Fruit fly (Drosophila melanogaster) whole organism, embryonic: ENCODE measurements around the gene Dis3l2.
A peak's percentile ranks its signal among the peaks of the same experiment; 100 is the strongest.

ENCODE experiments used
- Bdp1 ChIP-seq: fragments of 200-800 bp; sonication (Bioruptor generic); optimal IDR thresholded peaks from 3 replicates; lab custom pipeline; 2016; ENCODE audit warnings: missing biosample characterization, missing genetic modification characterization
- Blimp-1 ChIP-seq: fragments of 200-800 bp; sonication (Bioruptor generic); optimal IDR thresholded peaks from 3 replicates; lab custom pipeline; 2018; ENCODE audit warnings: missing biosample characterization, missing genetic modification characterization, mild to moderate bottlenecking, moderate library complexity, missing genetic modification reagents
- CG10267 ChIP-seq: fragments of 200-800 bp; sonication (Bioruptor generic); optimal IDR thresholded peaks from 2 replicates; lab custom pipeline; 2018; ENCODE audit warnings: missing biosample characterization, mild to moderate bottlenecking, missing genetic modification characterization, moderate library complexity
- CG10431 ChIP-seq: fragments of 200-800 bp; sonication (Bioruptor generic); optimal IDR thresholded peaks from 3 replicates; lab custom pipeline; 2018; ENCODE audit warnings: missing biosample characterization, mild to moderate bottlenecking, missing genetic modification characterization
- CG10543 ChIP-seq: fragments of 200-800 bp; sonication (Bioruptor generic); optimal IDR thresholded peaks from 3 replicates; lab custom pipeline; 2017; ENCODE audit warnings: missing biosample characterization, mild to moderate bottlenecking, missing genetic modification characterization, moderate library complexity
- CG12155 ChIP-seq: fragments of 200-800 bp; sonication (Bioruptor generic); optimal IDR thresholded peaks from 3 replicates; lab custom pipeline; 2016; ENCODE audit warnings: missing biosample characterization, missing genetic modification characterization
- CG15514 ChIP-seq: fragments of 200-800 bp; sonication (Bioruptor generic); optimal IDR thresholded peaks from 3 replicates; lab custom pipeline; 2017; ENCODE audit warnings: missing biosample characterization, missing genetic modification characterization, mild to moderate bottlenecking, moderate library complexity, missing genetic modification reagents
- CG16779 ChIP-seq: fragments of 200-800 bp; sonication (Bioruptor generic); IDR thresholded peaks from 2 replicates; pipeline ENCODE4 v1.3.6; 2022; ENCODE audit warnings: missing biosample characterization, missing genetic modification characterization
- CG17802 ChIP-seq: fragments of 200-800 bp; sonication (Bioruptor generic); optimal IDR thresholded peaks from 2 replicates; lab custom pipeline; 2018; ENCODE audit warnings: missing biosample characterization, mild to moderate bottlenecking, missing genetic modification characterization, moderate library complexity
- CG2875 ChIP-seq: fragments of 200-800 bp; sonication (Bioruptor generic); optimal IDR thresholded peaks from 2 replicates; lab custom pipeline; 2017; ENCODE audit warnings: missing biosample characterization, mild to moderate bottlenecking, missing genetic modification characterization, missing genetic modification reagents
- CG30403 ChIP-seq: fragments of 200-800 bp; sonication (Bioruptor generic); optimal IDR thresholded peaks from 3 replicates; lab custom pipeline; 2016; ENCODE audit warnings: missing biosample characterization, missing genetic modification characterization
- CG42726 ChIP-seq: fragments of 200-800 bp; sonication (Bioruptor generic); IDR thresholded peaks from 2 replicates; pipeline ENCODE4 v1.3.6; 2022; ENCODE audit warnings: missing biosample characterization, missing genetic modification characterization; ENCODE audit not compliant: partially characterized antibody
- CG7357 ChIP-seq: fragments of 200-800 bp; sonication (Bioruptor generic); IDR thresholded peaks from 3 replicates; pipeline ENCODE4 v1.3.6; 2022; ENCODE audit warnings: missing biosample characterization, missing genetic modification characterization
- CG7963 ChIP-seq: fragments of 200-800 bp; sonication (Bioruptor generic); IDR thresholded peaks from 3 replicates; pipeline ENCODE4 v1.3.6; 2022; ENCODE audit warnings: missing biosample characterization, missing genetic modification characterization; ENCODE audit not compliant: partially characterized antibody
- CG8290 ChIP-seq, 3 experiments: fragments of 200-800 bp; sonication (Bioruptor generic); optimal IDR thresholded peaks; 2 replicates each; lab custom pipeline; 2016 to 2019; ENCODE audit warnings: missing biosample characterization in 3 of 3, missing genetic modification characterization in 3 of 3, mild to moderate bottlenecking in 2 of 3, moderate library complexity in 1 of 3
- D ChIP-seq, 2 experiments: fragments of 200-800 bp in 1 of 2; fragments of >200 bp in 1 of 2; sonication (Bioruptor generic) in 1 of 2; optimal IDR thresholded peaks; 2 replicates in 1 of 2; 3 replicates in 1 of 2; lab custom pipeline; 2017; ENCODE audit warnings: mild to moderate bottlenecking in 1 of 2, missing biosample characterization in 1 of 2, missing genetic modification characterization in 1 of 2, missing genetic modification reagents in 1 of 2
- HLH3B ChIP-seq: fragments of 200-800 bp; sonication (Bioruptor generic); IDR thresholded peaks from 2 replicates; pipeline ENCODE4 v1.3.6; 2022; ENCODE audit warnings: missing biosample characterization, missing genetic modification characterization
- Hmx ChIP-seq: fragments of 200-800 bp; sonication (Bioruptor generic); optimal IDR thresholded peaks from 2 replicates; lab custom pipeline; 2016; ENCODE audit warnings: missing biosample characterization, missing genetic modification characterization
- Jarid2 ChIP-seq: fragments of 200-800 bp; sonication (Bioruptor generic); optimal IDR thresholded peaks from 3 replicates; lab custom pipeline; 2017; ENCODE audit warnings: mild to moderate bottlenecking, missing biosample characterization, missing genetic modification reagents, missing genetic modification characterization
- Med ChIP-seq: fragments of 200-800 bp; sonication (Bioruptor generic); peaks from one replicate; lab custom pipeline; 2016; ENCODE audit warnings: missing biosample characterization, missing genetic modification characterization, mild to moderate bottlenecking, inconsistent platforms, moderate library complexity
- Opbp ChIP-seq: fragments of 200-800 bp; sonication (Bioruptor generic); IDR thresholded peaks from 3 replicates; pipeline ENCODE4 v1.3.6; 2022; ENCODE audit warnings: missing biosample characterization, missing genetic modification characterization; ENCODE audit not compliant: partially characterized antibody
- Pdp1 ChIP-seq, 2 experiments: fragments of 200-800 bp; sonication (Bioruptor generic); optimal IDR thresholded peaks; 3 replicates each; lab custom pipeline; 2016; ENCODE audit warnings: missing biosample characterization in 2 of 2, missing genetic modification characterization in 2 of 2, mild to moderate bottlenecking in 1 of 2, moderate library complexity in 1 of 2
- Ptx1 ChIP-seq: fragments of 200-800 bp; sonication (Bioruptor generic); IDR thresholded peaks from 2 replicates; pipeline ENCODE4 v1.3.6; 2022; ENCODE audit warnings: missing biosample characterization, missing genetic modification characterization
- Rfx ChIP-seq: fragments of 200-800 bp; sonication (Bioruptor generic); IDR thresholded peaks from 2 replicates; pipeline ENCODE4 v1.3.6; 2022; ENCODE audit warnings: missing biosample characterization, missing genetic modification characterization
- Trl ChIP-seq, 3 experiments: fragments of >200 bp in 2 of 3; fragments of 200-800 bp in 1 of 3; sonication (Bioruptor generic) in 1 of 3; optimal IDR thresholded peaks; 2 replicates in 1 of 3; 3 replicates in 2 of 3; lab custom pipeline; 2016 to 2017; ENCODE audit warnings: missing biosample characterization in 1 of 3, missing genetic modification characterization in 1 of 3
- cad ChIP-seq: fragments of >200 bp; optimal IDR thresholded peaks from 2 replicates; lab custom pipeline; 2017; ENCODE audit warnings: missing biosample characterization, missing genetic modification characterization
- caup ChIP-seq: fragments of 200-800 bp; sonication (Bioruptor generic); optimal IDR thresholded peaks from 3 replicates; lab custom pipeline; 2017; ENCODE audit warnings: missing biosample characterization, mild to moderate bottlenecking, missing genetic modification characterization, moderate library complexity; ENCODE audit not compliant: severe bottlenecking
- chinmo ChIP-seq: fragments of 200-800 bp; sonication (Bioruptor generic); IDR thresholded peaks from 4 replicates; pipeline ENCODE4 v1.3.6; 2022; ENCODE audit warnings: missing biosample characterization, missing genetic modification characterization; ENCODE audit not compliant: partially characterized antibody
- chm ChIP-seq: fragments of 200-800 bp; sonication (Bioruptor generic); IDR thresholded peaks from 2 replicates; pipeline ENCODE4 v1.3.6; 2022; ENCODE audit warnings: missing biosample characterization, missing genetic modification characterization
- ci ChIP-seq: fragments of 200-800 bp; sonication (Bioruptor generic); IDR thresholded peaks from 3 replicates; pipeline ENCODE4 v1.3.6; 2022; ENCODE audit warnings: missing biosample characterization, missing genetic modification characterization
- eve ChIP-seq, 2 experiments: fragments of >200 bp; optimal IDR thresholded peaks; 2 replicates each; lab custom pipeline; 2017; ENCODE audit warnings: missing biosample characterization in 2 of 2, missing genetic modification characterization in 2 of 2
- hth ChIP-seq: fragments of >200 bp; optimal IDR thresholded peaks from 2 replicates; lab custom pipeline; 2017; ENCODE audit warnings: inconsistent platforms
- kni ChIP-seq: fragments of 200-800 bp; sonication (Bioruptor generic); optimal IDR thresholded peaks from 3 replicates; lab custom pipeline; 2017; ENCODE audit warnings: mild to moderate bottlenecking, missing biosample characterization, missing genetic modification reagents, missing genetic modification characterization
- lbe ChIP-seq: fragments of 200-800 bp; sonication (Bioruptor generic); optimal IDR thresholded peaks from 2 replicates; lab custom pipeline; 2016; ENCODE audit warnings: missing biosample characterization, mild to moderate bottlenecking, missing genetic modification characterization
- mirr ChIP-seq: fragments of 200-800 bp; sonication (Bioruptor generic); optimal IDR thresholded peaks from 3 replicates; lab custom pipeline; 2018; ENCODE audit warnings: missing biosample characterization, mild to moderate bottlenecking, missing genetic modification characterization
- nom ChIP-seq: fragments of 200-800 bp; sonication (Bioruptor generic); optimal IDR thresholded peaks from 2 replicates; lab custom pipeline; 2017; ENCODE audit warnings: missing biosample characterization, missing genetic modification characterization, mild to moderate bottlenecking, moderate library complexity, missing genetic modification reagents
- pita ChIP-seq: fragments of 200-800 bp; sonication (Bioruptor generic); optimal IDR thresholded peaks from 2 replicates; lab custom pipeline; 2017; ENCODE audit warnings: missing biosample characterization, mild to moderate bottlenecking, missing genetic modification characterization
- row ChIP-seq: fragments of 200-800 bp; sonication (Bioruptor generic); IDR thresholded peaks from 3 replicates; pipeline ENCODE4 v1.3.6; 2022; ENCODE audit warnings: missing biosample characterization, missing genetic modification characterization
- sima ChIP-seq: fragments of 200-800 bp; sonication (Bioruptor generic); optimal IDR thresholded peaks from 2 replicates; lab custom pipeline; 2016; ENCODE audit warnings: missing biosample characterization, missing genetic modification characterization
- slbo ChIP-seq: fragments of 200-800 bp; sonication (Bioruptor generic); IDR thresholded peaks from 2 replicates; pipeline ENCODE4 v1.3.6; 2022; ENCODE audit warnings: missing biosample characterization, missing genetic modification characterization
- tll ChIP-seq, 2 experiments: fragments of 200-800 bp in 1 of 2; fragments of >200 bp in 1 of 2; sonication (Bioruptor generic) in 1 of 2; optimal IDR thresholded peaks; 2 replicates each; lab custom pipeline; 2017 to 2019; ENCODE audit warnings: missing biosample characterization in 2 of 2, missing genetic modification characterization in 2 of 2, mild to moderate bottlenecking in 1 of 2, moderate library complexity in 1 of 2
- vfl ChIP-seq: fragments of 200-800 bp; sonication (Bioruptor generic); optimal IDR thresholded peaks from 2 replicates; lab custom pipeline; 2016; ENCODE audit warnings: missing biosample characterization, missing genetic modification characterization
- z ChIP-seq: fragments of 200-800 bp; sonication (Bioruptor generic); IDR thresholded peaks from 3 replicates; pipeline ENCODE4 v1.3.6; 2022; ENCODE audit warnings: missing biosample characterization, missing genetic modification characterization

Gene Dis3l2

DNA sequence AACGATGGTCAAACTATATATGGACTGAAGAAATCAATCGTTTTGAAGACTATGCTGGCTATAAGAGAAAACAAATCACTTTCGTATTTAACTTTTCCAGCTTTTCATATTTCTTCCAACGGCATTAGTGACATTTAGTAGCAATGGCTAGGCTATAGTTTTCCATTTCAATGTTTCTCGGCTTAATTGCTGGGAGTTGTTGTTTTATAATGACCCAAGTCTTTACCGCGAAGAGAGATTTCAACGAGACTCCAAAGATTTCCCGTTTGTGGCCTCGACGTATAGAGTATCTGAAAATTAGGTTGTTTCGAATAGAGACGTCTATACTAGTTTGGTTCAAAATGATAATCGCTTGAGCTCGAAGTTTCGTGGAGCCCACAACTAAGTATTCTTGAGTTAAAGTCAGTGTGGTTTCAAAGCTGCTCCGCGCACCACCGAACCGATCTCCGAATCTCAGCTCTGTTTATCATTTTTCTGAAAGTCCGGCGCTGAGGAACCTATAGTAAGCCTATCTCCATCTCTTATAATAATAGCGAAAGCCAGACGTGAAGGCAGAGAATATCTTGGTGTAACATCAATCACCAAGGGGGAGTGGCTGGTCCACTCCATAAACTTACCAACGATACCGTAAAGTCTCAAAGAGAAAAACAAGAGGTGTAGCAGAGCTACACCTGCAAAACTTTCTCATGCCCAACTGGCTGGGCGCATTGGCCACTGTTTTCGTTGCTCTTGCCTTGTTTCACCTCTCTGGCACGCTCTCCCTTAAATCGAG lies 32.8 kb upstream of the Dis3l2 start, which contains the start of gene CG13875 (continued):
- TF ChIP-seq eve (GFP tag; optimal IDR thresholded peaks at IDR 0.05; lab: Kevin White, UChicago), result no peak
- no peak for TF ChIP-seq slbo
- no peak for TF ChIP-seq Pdp1 (GFP tag; optimal IDR thresholded peaks at IDR 0.05; lab: Kevin White, UChicago)
- peak; percentile 81 for TF ChIP-seq z (GFP tag; lab: Robert Waterston, UW)
- TF ChIP-seq vfl (GFP tag; lab: Kevin White, UChicago), result no peak
- no peak for TF ChIP-seq CG17802 (tag; lab: Kevin White, UChicago)
- peak; percentile 56 for TF ChIP-seq nom (GFP tag; lab: Kevin White, UChicago)
- TF ChIP-seq Ptx1 (GFP tag; lab: Robert Waterston, UW), result no peak
- no peak for TF ChIP-seq HLH3B (GFP tag; lab: Robert Waterston, UW)
- TF ChIP-seq CG2875, result no peak
- no peak for TF ChIP-seq CG12155 (GFP tag; lab: Kevin White, UChicago)
- TF ChIP-seq Bdp1 (GFP tag; lab: Kevin White, UChicago), result no peak
- no peak for TF ChIP-seq CG10267
- TF ChIP-seq Rfx (GFP tag; lab: Robert Waterston, UW), result no peak
- peak; percentile 78; the same call in 2 of the 4 replicates for TF ChIP-seq chinmo (GFP tag; lab: Robert Waterston, UW)
- TF ChIP-seq lbe, result no peak
- no peak for TF ChIP-seq mirr (GFP tag; lab: Kevin White, UChicago)
- TF ChIP-seq tll (GFP tag; optimal IDR thresholded peaks at IDR 0.05; lab: Kevin White, UChicago), result no peak
- no peak for TF ChIP-seq pita (GFP tag; lab: Kevin White, UChicago)
- TF ChIP-seq sima, result no peak
- TF ChIP-seq D (optimal IDR thresholded peaks at IDR 0.05; lab: Kevin White, UChicago), result no peak
- no peak for TF ChIP-seq D (GFP tag; optimal IDR thresholded peaks at IDR 0.05; lab: Kevin White, UChicago)
- TF ChIP-seq row (GFP tag; lab: Robert Waterston, UW), result 0 out of 3 replicates have a peak, but pooled peaks have one; percentile 21
- TF ChIP-seq cad (GFP tag; lab: Kevin White, UChicago), result no peak
- no peak for TF ChIP-seq CG10431 (GFP tag; lab: Kevin White, UChicago)

DNA sequence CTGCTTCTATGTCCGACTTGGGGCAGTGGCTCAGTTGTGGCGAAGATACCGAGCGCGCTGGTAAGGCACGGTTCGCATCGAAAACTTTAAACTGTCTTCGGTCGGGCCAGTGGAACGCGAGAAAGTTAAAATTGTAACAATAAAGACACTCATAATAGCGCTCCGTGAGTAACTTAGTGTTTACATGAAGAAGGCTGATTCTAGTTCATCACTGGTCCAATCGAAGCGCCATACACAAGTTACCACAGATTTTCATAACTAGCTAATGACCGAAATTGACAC lies 32.3 kb upstream of the Dis3l2 start:
- TF ChIP-seq Trl (optimal IDR thresholded peaks at IDR 0.05; lab: Kevin White, UChicago), result peak in 1 of 2 experiments; percentile 27
- no peak for TF ChIP-seq Trl (GFP tag; optimal IDR thresholded peaks at IDR 0.05; lab: Kevin White, UChicago)
- TF ChIP-seq Med (GFP tag; lab: Kevin White, UChicago), result peak; percentile 57
- no peak for TF ChIP-seq CG15514 (GFP tag; lab: Kevin White, UChicago)
- 0 out of 2 replicates have a peak, but pooled peaks have one; percentile 42 for TF ChIP-seq CG42726
- peak; percentile 6 for TF ChIP-seq caup
- peak; percentile 41; the same call in 1 of the 2 replicates for TF ChIP-seq CG16779 (GFP tag; lab: Robert Waterston, UW)
- peak; percentile 16 for TF ChIP-seq Blimp-1 (GFP tag; lab: Kevin White, UChicago)
- TF ChIP-seq CG30403, result no peak
- TF ChIP-seq ci (GFP tag; lab: Robert Waterston, UW), result peak; percentile 1; the same call in 1 of the 3 replicates
- TF ChIP-seq kni (GFP tag; lab: Kevin White, UChicago), result peak; percentile 41
- TF ChIP-seq Opbp, result peak; percentile 34; the same call in 1 of the 3 replicates
- TF ChIP-seq CG7963 (GFP tag; lab: Robert Waterston, UW), result no peak
- TF ChIP-seq CG8290 (GFP tag; optimal IDR thresholded peaks at IDR 0.05; lab: Kevin White, UChicago), result no peak
- TF ChIP-seq CG8290 (tag; optimal IDR thresholded peaks at IDR 0.05; lab: Kevin White, UChicago), result peak in 1 of 2 experiments; percentile 17
- 0 out of 4 replicates have a peak, but pooled peaks have one; percentile 3 for TF ChIP-seq chinmo (GFP tag; lab: Robert Waterston, UW)
- TF ChIP-seq Jarid2 (GFP tag; lab: Kevin White, UChicago), result peak; percentile 75
- TF ChIP-seq chm (GFP tag; lab: Robert Waterston, UW), result 0 out of 2 replicates have a peak, but pooled peaks have one; percentile 45
- no peak for TF ChIP-seq CG7357 (GFP tag; lab: Robert Waterston, UW)
- TF ChIP-seq Hmx, result no peak
- TF ChIP-seq CG10543 (GFP tag; lab: Kevin White, UChicago), result no peak
- TF ChIP-seq hth (lab: Kevin White, UChicago), result no peak
- TF ChIP-seq, all 482 proteins: peak for 13
